Worm (Caenorhabditis elegans): ENCODE measurements around the gene sox-3.
A peak's percentile ranks its signal among the peaks of the same experiment; 100 is the strongest.

The sox-3 gene

DNA sequence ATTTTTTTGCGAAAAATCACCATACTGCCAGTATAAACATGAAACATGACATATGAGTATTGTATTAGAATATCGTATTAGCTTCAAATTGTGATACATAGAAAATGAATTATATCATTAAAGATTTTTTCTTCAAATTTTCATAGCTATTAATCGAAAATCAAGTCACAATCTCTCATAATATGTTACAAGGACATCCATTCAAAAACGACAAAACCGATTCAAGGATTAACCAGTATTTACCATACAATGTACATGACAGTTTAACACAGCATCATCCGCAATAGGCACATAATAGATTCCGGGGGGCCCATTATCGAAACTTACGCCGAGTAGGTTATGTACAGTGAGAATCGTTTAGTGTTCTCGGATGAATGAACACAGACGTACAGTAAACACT, 21.5 kb downstream of the sox-3 start:
- TF ChIP-seq tbx-7 (tag; optimal IDR thresholded peaks at IDR 0.05) (no peak), ceh-22 (tag; optimal IDR thresholded peaks at IDR 0.05) (no peak), Y22D7AL.16 (tag; optimal IDR thresholded peaks at IDR 0.05) (no peak), tbx-2 (tag; optimal IDR thresholded peaks at IDR 0.05) (no peak), hlh-15 (tag; optimal IDR thresholded peaks at IDR 0.05) (no peak), lim-6 (tag; optimal IDR thresholded peaks at IDR 0.05) (no peak), ama-1 (optimal IDR thresholded peaks at IDR 0.05) (no peak), pros-1 (tag; optimal IDR thresholded peaks at IDR 0.05) (no peak), pha-2 (tag; optimal IDR thresholded peaks at IDR 0.05) (no peak), hlh-6 (tag; optimal IDR thresholded peaks at IDR 0.05) (no peak), K09A11.1 (tag; optimal IDR thresholded peaks at IDR 0.05; ENCODE audit: insufficient read depth) (no peak), ztf-16 (tag; optimal IDR thresholded peaks at IDR 0.05) (no peak), ceh-19 (GFP tag; optimal IDR thresholded peaks at IDR 0.05) (no peak), npax-4 (tag; optimal IDR thresholded peaks at IDR 0.05) (no peak), ceh-9 (tag; optimal IDR thresholded peaks at IDR 0.05) (no peak), nfya-1 (tag; optimal IDR thresholded peaks at IDR 0.05) (no peak), ttx-3 (tag; optimal IDR thresholded peaks at IDR 0.05) (no peak), T23F11.4 (GFP tag; optimal IDR thresholded peaks at IDR 0.05) (no peak)

ce11 chrX:14664028-14664427, 28.8 kb downstream of the sox-3 start, which contains the start of gene C26G2.2:
Gene C26G2.2 (plus strand): TSS chrX:14664328.
- no peak for TF ChIP-seq C38D4.7 (GFP tag; optimal IDR thresholded peaks at IDR 0.05)
- no peak for TF ChIP-seq nhr-11 (tag; optimal IDR thresholded peaks at IDR 0.05)
- TF ChIP-seq unc-55 (GFP tag; optimal IDR thresholded peaks at IDR 0.05): no peak
- TF ChIP-seq zip-5 (tag; optimal IDR thresholded peaks at IDR 0.05): no peak
- no peak for TF ChIP-seq ceh-34 (tag; optimal IDR thresholded peaks at IDR 0.05)
- TF ChIP-seq pat-9 (tag; optimal IDR thresholded peaks at IDR 0.05): no peak
- TF ChIP-seq unc-3 (GFP tag; conservative IDR thresholded peaks at IDR 0.05): no peak
- no peak for TF ChIP-seq unc-3 (tag; optimal IDR thresholded peaks at IDR 0.05)
- no peak for TF ChIP-seq ceh-31 (tag; optimal IDR thresholded peaks at IDR 0.05)
- no peak for TF ChIP-seq dve-1 (tag; optimal IDR thresholded peaks at IDR 0.05)
- no peak for TF ChIP-seq eyg-1 (tag; optimal IDR thresholded peaks at IDR 0.05)
- no peak for TF ChIP-seq hlh-30 (tag; optimal IDR thresholded peaks at IDR 0.05; ENCODE audit: insufficient read depth)

ce11 chrX:14662460-14662859, 30.3 kb downstream of the sox-3 start:
- peak; percentile 58 for TF ChIP-seq unc-42 (tag; optimal IDR thresholded peaks at IDR 0.05)
- TF ChIP-seq gmeb-2 (tag; optimal IDR thresholded peaks at IDR 0.05): no peak

DNA sequence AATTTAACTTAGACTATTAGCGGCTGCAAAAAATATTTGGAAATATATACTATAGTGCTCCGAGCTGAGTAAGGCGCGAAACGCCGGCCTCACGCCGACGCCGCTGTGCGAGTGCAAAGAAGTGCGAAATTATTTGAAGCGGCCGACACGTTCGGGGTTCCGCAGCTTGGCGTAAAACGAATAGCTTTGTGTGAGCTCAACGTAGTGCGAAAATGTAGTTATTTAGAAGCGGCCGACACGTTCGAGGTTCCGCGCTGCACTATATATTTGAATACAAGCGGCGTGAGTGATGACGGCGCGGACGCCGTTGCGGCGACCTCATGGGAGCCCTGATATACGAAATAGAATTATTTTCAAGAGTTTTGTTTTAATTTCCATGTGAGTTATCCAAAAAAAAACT, 30.9 kb downstream of the sox-3 start:
- TF ChIP-seq pat-9 (tag; optimal IDR thresholded peaks at IDR 0.05) (no peak), npax-4 (tag; optimal IDR thresholded peaks at IDR 0.05) (no peak), ceh-9 (tag; optimal IDR thresholded peaks at IDR 0.05) (no peak), hlh-6 (tag; optimal IDR thresholded peaks at IDR 0.05) (no peak), F13H6.1 (tag; optimal IDR thresholded peaks at IDR 0.05) (no peak)

DNA sequence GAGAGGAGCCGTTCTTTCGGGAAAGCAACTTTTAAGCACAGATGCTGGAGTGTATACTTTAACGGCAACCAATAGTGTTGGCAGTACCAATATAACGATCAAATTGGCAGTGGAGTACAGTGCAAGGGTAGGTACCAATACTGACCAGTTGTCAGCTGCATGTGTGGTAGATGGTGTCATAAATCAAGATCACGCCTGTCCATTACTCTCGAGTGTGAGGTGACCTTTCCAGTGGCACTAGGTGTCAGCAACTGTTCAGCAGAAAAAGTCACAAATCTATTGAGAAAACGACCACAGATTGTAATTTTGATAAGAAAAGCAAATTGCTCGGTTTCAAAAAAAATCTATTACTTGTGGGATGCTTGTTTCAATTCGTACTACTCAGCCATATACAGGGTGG, 33.4 kb downstream of the sox-3 start:
- TF ChIP-seq K09A11.1 (tag; optimal IDR thresholded peaks at IDR 0.05; ENCODE audit: insufficient read depth): no peak
- no peak for TF ChIP-seq lin-11 (tag; optimal IDR thresholded peaks at IDR 0.05)
- TF ChIP-seq gmeb-2 (tag; optimal IDR thresholded peaks at IDR 0.05): no peak
- TF ChIP-seq nhr-11 (tag; optimal IDR thresholded peaks at IDR 0.05): no peak
- TF ChIP-seq pag-3 (tag; optimal IDR thresholded peaks at IDR 0.05; ENCODE audit: borderline replicate concordance): no peak
- no peak for TF ChIP-seq rnt-1 (tag; optimal IDR thresholded peaks at IDR 0.05)
- TF ChIP-seq unc-55 (GFP tag; optimal IDR thresholded peaks at IDR 0.05): peak; percentile 58
- TF ChIP-seq ceh-19 (GFP tag; optimal IDR thresholded peaks at IDR 0.05): no peak
- no peak for TF ChIP-seq ceh-22 (tag; optimal IDR thresholded peaks at IDR 0.05)
